Worm (Caenorhabditis elegans): Measurements from ENCODE around the gene F53F8.3.

DNA sequence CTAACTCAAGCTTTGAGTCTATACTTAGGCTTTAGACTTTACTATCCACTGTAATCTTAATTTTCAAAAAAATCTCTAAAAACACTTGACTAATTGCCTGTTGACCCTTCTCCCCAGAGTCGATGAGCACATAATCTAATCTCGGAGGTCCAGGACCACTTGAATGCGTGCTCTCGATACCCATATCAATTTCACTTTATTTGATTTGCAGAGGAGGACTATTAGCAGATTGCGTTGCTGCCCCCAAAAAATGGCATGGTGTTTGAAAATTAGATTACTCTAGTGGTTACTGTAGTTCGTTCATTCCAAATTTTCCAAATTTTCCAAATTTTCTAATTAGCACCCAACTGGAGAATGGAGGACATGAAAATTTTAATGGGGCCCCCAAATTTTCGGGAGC, 43.9 kb downstream of the F53F8.3 start:
- TF ChIP-seq unc-62 (GFP tag; optimal IDR thresholded peaks at IDR 0.05 in 1 of 2) (no peak), unc-62 (tag; optimal IDR thresholded peaks at IDR 0.05) (no peak), php-3 (GFP tag; IDR thresholded peaks at IDR 0.05) (no peak), Y105C5A.15 (GFP tag; IDR thresholded peaks at IDR 0.05) (no peak), zag-1 (tag; optimal IDR thresholded peaks at IDR 0.05) (no peak), saeg-2 (GFP tag; IDR thresholded peaks at IDR 0.05) (no peak), F10B5.3 (tag; optimal IDR thresholded peaks at IDR 0.05) (no peak), ceh-32 (tag; optimal IDR thresholded peaks at IDR 0.05; ENCODE audit: poor library complexity) (no peak), nhr-11 (tag; optimal IDR thresholded peaks at IDR 0.05) (no peak), daf-12 (tag; optimal IDR thresholded peaks at IDR 0.05) (no peak)

Data from whole organism, L4 larva.